Worm (Caenorhabditis elegans) whole organism, L4 larva: Measurements from ENCODE around the gene smoc-1.

ENCODE experiments used
- D1046.2 ChIP-seq: fragments of 200-800 bp; sonication (Bioruptor generic); IDR thresholded peaks from 2 replicates; pipeline ENCODE4 v1.3.6; 2022; ENCODE audit warnings: missing genetic modification characterization, missing compliant biosample characterization
- F10B5.3 ChIP-seq: sonication (generic microtip); optimal IDR thresholded peaks from 2 replicates; lab custom pipeline; 2016; ENCODE audit warnings: mild to moderate bottlenecking, missing genetic modification characterization, missing compliant biosample characterization
- F37D6.2 ChIP-seq: sonication (generic microtip); optimal IDR thresholded peaks from 2 replicates; lab custom pipeline; 2016; ENCODE audit warnings: mild to moderate bottlenecking, missing genetic modification characterization, missing compliant biosample characterization
- T20F7.1 ChIP-seq: fragments of 200-800 bp; sonication (Bioruptor generic); optimal IDR thresholded peaks from 2 replicates; lab custom pipeline; 2018; ENCODE audit warnings: mild to moderate bottlenecking, missing genetic modification characterization, missing compliant biosample characterization
- T26A8.4 ChIP-seq: fragments of 200-800 bp; sonication (Bioruptor generic); IDR thresholded peaks from 2 replicates; pipeline ENCODE4 v1.3.6; 2022; ENCODE audit warnings: missing genetic modification characterization, missing compliant biosample characterization
- Y5F2A.4 ChIP-seq: fragments of 200-800 bp; sonication (Bioruptor generic); optimal IDR thresholded peaks from 2 replicates; lab custom pipeline; 2018; ENCODE audit warnings: mild to moderate bottlenecking, missing genetic modification characterization, missing compliant biosample characterization
- aha-1 ChIP-seq: fragments of 150-350 bp; peaks from one replicate; lab custom pipeline; 2014; ENCODE audit warnings: missing biosample characterization, missing genetic modification characterization
- attf-4 ChIP-seq: sonication (generic microtip); optimal IDR thresholded peaks from 3 replicates; lab custom pipeline; 2017; ENCODE audit warnings: missing biosample characterization, missing genetic modification characterization
- ceh-44 ChIP-seq: fragments of 200-800 bp; sonication (Bioruptor generic); IDR thresholded peaks from 2 replicates; pipeline ENCODE4 v1.3.6; 2022; ENCODE audit warnings: missing genetic modification reagents, missing genetic modification characterization, missing compliant biosample characterization
- ceh-62 ChIP-seq: sonication (generic microtip); optimal IDR thresholded peaks from 2 replicates; lab custom pipeline; 2017; ENCODE audit warnings: missing biosample characterization, missing genetic modification characterization
- ces-1 ChIP-seq: fragments of 150-350 bp; sonication (generic microtip); optimal IDR thresholded peaks from 4 replicates; lab custom pipeline; 2014; ENCODE audit warnings: missing biosample characterization, missing genetic modification reagents, missing genetic modification characterization
- daf-19 ChIP-seq: fragments of 200-800 bp; sonication (Bioruptor generic); conservative IDR thresholded peaks from 2 replicates; pipeline ENCODE4 v1.3.6; 2022; ENCODE audit warnings: missing genetic modification characterization, missing compliant biosample characterization
- daf-8 ChIP-seq: fragments of 200-800 bp; sonication (Bioruptor generic); IDR thresholded peaks from 2 replicates; pipeline ENCODE4 v1.3.6; 2022; ENCODE audit warnings: missing genetic modification characterization, missing compliant biosample characterization
- dmd-6 ChIP-seq: fragments of 200-800 bp; sonication (Bioruptor generic); IDR thresholded peaks from 2 replicates; pipeline ENCODE4 v1.3.6; 2022; ENCODE audit warnings: missing genetic modification reagents, missing genetic modification characterization, missing compliant biosample characterization
- dpl-1 ChIP-seq: fragments of 150-350 bp; optimal IDR thresholded peaks from 2 replicates; lab custom pipeline; 2014; ENCODE audit warnings: missing biosample characterization, missing genetic modification reagents, missing genetic modification characterization
- dve-1 ChIP-seq: sonication (generic microtip); optimal IDR thresholded peaks from 2 replicates; lab custom pipeline; 2017; ENCODE audit warnings: antibody characterized with exemption, mild to moderate bottlenecking, missing genetic modification characterization, missing compliant biosample characterization; ENCODE audit not compliant: insufficient read depth
- egl-43 ChIP-seq: fragments of 200-800 bp; sonication (Bioruptor generic); IDR thresholded peaks from 2 replicates; pipeline ENCODE4 v1.3.6; 2022; ENCODE audit warnings: missing genetic modification reagents, missing genetic modification characterization, missing compliant biosample characterization
- hlh-11 ChIP-seq: fragments of 200-800 bp; sonication (Bioruptor generic); optimal IDR thresholded peaks from 2 replicates; lab custom pipeline; 2018; ENCODE audit warnings: mild to moderate bottlenecking, missing genetic modification characterization, missing compliant biosample characterization
- hmg-1.1 ChIP-seq: fragments of 200-800 bp; sonication (Bioruptor generic); IDR thresholded peaks from 2 replicates; pipeline ENCODE4 v1.3.6; 2022; ENCODE audit warnings: missing genetic modification reagents, missing genetic modification characterization, missing compliant biosample characterization
- lim-7 ChIP-seq: fragments of 200-800 bp; sonication (Bioruptor generic); IDR thresholded peaks from 2 replicates; pipeline ENCODE4 v1.3.6; 2022; ENCODE audit warnings: missing genetic modification characterization, missing compliant biosample characterization
- lin-38 ChIP-seq: fragments of 200-800 bp; sonication (Bioruptor generic); IDR thresholded peaks from 2 replicates; pipeline ENCODE4 v1.3.6; 2022; ENCODE audit warnings: missing genetic modification reagents, missing genetic modification characterization, missing compliant biosample characterization
- lsy-2 ChIP-seq, 2 experiments: fragments of 150-350 bp in 1 of 2; sonication (generic microtip) in 1 of 2; optimal IDR thresholded peaks; 2 replicates each; lab custom pipeline; 2014 to 2017; ENCODE audit warnings: missing biosample characterization in 2 of 2, missing genetic modification characterization in 2 of 2
- mep-1 ChIP-seq: fragments of 150-350 bp; sonication (generic microtip); optimal IDR thresholded peaks from 3 replicates; lab custom pipeline; 2014; ENCODE audit warnings: missing biosample characterization, missing genetic modification characterization
- nhr-111 ChIP-seq: fragments of 200-800 bp; sonication (Bioruptor generic); optimal IDR thresholded peaks from 2 replicates; lab custom pipeline; 2018; ENCODE audit warnings: mild to moderate bottlenecking, missing genetic modification characterization, missing compliant biosample characterization
- nhr-237 ChIP-seq: sonication (generic microtip); optimal IDR thresholded peaks from 2 replicates; lab custom pipeline; 2017; ENCODE audit warnings: missing biosample characterization, missing genetic modification characterization
- nhr-28 ChIP-seq: fragments of 150-350 bp; optimal IDR thresholded peaks from 2 replicates; lab custom pipeline; 2014; ENCODE audit warnings: missing biosample characterization, missing genetic modification characterization
- nhr-6 ChIP-seq: fragments of 150-350 bp; optimal IDR thresholded peaks from 2 replicates; lab custom pipeline; 2014; ENCODE audit warnings: missing biosample characterization, missing genetic modification characterization
- pha-4 ChIP-seq, 2 experiments: fragments of 150-350 bp in 1 of 2; fragments of 200-800 bp in 1 of 2; sonication (Bioruptor generic) in 1 of 2; IDR thresholded peaks in 1 of 2; optimal IDR thresholded peaks in 1 of 2; 2 replicates each; pipeline versions ENCODE4 v1.3.6 to Lab custom; 2014 to 2022; ENCODE audit warnings: missing genetic modification characterization in 2 of 2, missing genetic modification reagents in 2 of 2, missing biosample characterization in 1 of 2, missing compliant biosample characterization in 1 of 2
- rbr-2 ChIP-seq: sonication (generic microtip); optimal IDR thresholded peaks from 2 replicates; lab custom pipeline; 2016; ENCODE audit warnings: missing genotype, missing genetic modification characterization, missing compliant biosample characterization
- skn-1 ChIP-seq: fragments of 150-350 bp; optimal IDR thresholded peaks from 2 replicates; lab custom pipeline; 2014; ENCODE audit warnings: missing biosample characterization, missing genetic modification characterization
- tra-1 ChIP-seq: fragments of 200-800 bp; sonication (Bioruptor generic); IDR thresholded peaks from 2 replicates; pipeline ENCODE4 v1.3.6; 2022; ENCODE audit warnings: missing genetic modification reagents, missing genetic modification characterization, missing compliant biosample characterization
- unc-39 ChIP-seq: sonication (generic microtip); optimal IDR thresholded peaks from 2 replicates; lab custom pipeline; 2017; ENCODE audit warnings: missing biosample characterization, missing genetic modification characterization
- unc-62 ChIP-seq, 3 experiments: fragments of 150-350 bp in 1 of 3; sonication (generic microtip); optimal IDR thresholded peaks in 2 of 3; peaks in 1 of 3; 1 replicate in 1 of 3; 2 replicates in 2 of 3; lab custom pipeline; 2014 to 2017; ENCODE audit warnings: missing biosample characterization in 3 of 3, missing genetic modification characterization in 3 of 3, missing genetic modification reagents in 3 of 3, missing genotype in 1 of 3
- zag-1 ChIP-seq: fragments of 150-350 bp; optimal IDR thresholded peaks from 2 replicates; lab custom pipeline; 2014; ENCODE audit warnings: missing biosample characterization, missing genetic modification characterization
- zfp-2 ChIP-seq: sonication (generic microtip); optimal IDR thresholded peaks from 2 replicates; lab custom pipeline; 2016; ENCODE audit warnings: mild to moderate bottlenecking, missing genetic modification characterization, missing compliant biosample characterization
- ztf-7 ChIP-seq: fragments of 150-350 bp; optimal IDR thresholded peaks from 2 replicates; lab custom pipeline; 2014; ENCODE audit warnings: missing biosample characterization, missing genetic modification characterization

The smoc-1 gene

DNA sequence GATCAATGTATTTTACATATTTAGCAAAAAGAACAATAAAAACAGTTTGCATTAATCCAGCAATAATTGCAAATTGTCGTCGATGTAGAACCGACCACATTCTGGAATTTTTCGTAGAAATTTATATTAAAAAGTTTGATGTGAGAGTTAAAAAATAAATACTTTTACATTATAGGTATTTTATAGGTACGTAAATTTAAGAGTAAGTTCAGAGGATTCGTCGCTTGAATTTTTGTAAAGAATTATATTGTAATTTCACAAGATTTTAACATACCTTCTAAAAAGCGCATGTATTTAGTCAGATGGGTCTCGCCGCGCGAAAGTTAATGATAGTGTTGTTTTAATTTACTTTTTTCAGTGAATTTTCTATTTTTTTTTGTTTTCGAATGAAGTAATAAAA is 27.4 kb upstream of the smoc-1 start, which contains the start of gene rhr-2:
Gene rhr-2 (minus strand): TSS at position 101 of the 400 bp plus-strand sequence.
- no peak for TF ChIP-seq dpl-1 (GFP tag; lab: Kevin White, UChicago)
- no peak for TF ChIP-seq nhr-111 (GFP tag; lab: Kevin White, UChicago)
- TF ChIP-seq daf-8 (GFP tag; lab: Robert Waterston, UW): no peak

DNA sequence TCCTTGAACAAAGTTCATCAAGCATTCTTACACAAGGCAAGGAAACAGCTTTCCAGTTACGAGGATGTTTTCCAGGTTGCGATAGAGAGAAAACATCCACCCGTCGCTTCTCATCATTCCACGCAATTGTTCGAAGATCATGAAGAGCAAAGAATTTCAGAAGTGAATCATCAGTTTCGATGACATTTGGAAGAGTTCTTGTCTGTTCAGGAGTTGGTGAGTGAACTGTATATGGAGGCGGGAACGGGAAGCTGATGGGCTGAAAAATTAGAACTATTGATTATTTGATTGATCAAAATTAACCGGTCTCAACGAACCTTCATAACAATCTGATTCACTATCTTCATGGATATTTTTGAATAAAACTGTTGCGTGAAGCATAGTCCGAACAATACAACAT is 25.4 kb upstream of the smoc-1 start:
- TF ChIP-seq aha-1 (tag; lab: Kevin White, UChicago) (peak; percentile 91), skn-1 (tag; lab: Kevin White, UChicago) (no peak), unc-62 (GFP tag; optimal IDR thresholded peaks at IDR 0.05 in 1 of 2; lab: Kevin White, UChicago) (peak in 1 of 2 experiments; percentile 32), unc-62 (tag; optimal IDR thresholded peaks at IDR 0.05; lab: Kevin White, UChicago) (no peak)

DNA sequence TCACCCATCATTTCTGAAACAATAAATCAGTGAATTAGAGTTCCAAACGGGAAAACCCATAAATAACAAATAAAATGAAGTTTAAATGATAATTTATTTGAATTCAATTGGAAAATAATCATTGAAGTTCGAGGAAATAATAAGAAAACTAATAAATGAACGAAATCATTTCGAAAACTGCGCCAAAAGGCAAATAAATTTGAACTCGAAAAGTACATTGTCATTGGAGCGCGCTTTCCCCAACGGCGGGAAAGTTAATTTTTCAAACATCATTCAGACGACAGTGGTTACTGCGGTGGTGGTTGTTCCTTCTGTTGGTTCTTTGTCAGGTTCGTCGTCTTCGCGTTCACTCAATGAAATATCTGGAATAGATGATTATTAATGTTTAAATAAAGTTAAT is 24.0 kb upstream of the smoc-1 start, which contains the start of gene npp-22:
Gene npp-22 (minus strand): TSS at position 13 of the 400 bp plus-strand sequence.
- TF ChIP-seq lin-38 (GFP tag; lab: Robert Waterston, UW): peak; percentile 91
- TF ChIP-seq dpl-1 (GFP tag; lab: Kevin White, UChicago): peak; percentile 94
- TF ChIP-seq T20F7.1 (GFP tag; lab: Kevin White, UChicago): peak; percentile 41
- no peak for TF ChIP-seq zag-1 (tag; lab: Kevin White, UChicago)
- no peak for TF ChIP-seq unc-39
- no peak for TF ChIP-seq D1046.2 (GFP tag; lab: Robert Waterston, UW)
- TF ChIP-seq pha-4 (GFP tag; IDR thresholded peaks at IDR 0.05; lab: Robert Waterston, UW): no peak
- TF ChIP-seq pha-4 (tag; optimal IDR thresholded peaks at IDR 0.05; lab: Kevin White, UChicago): peak; percentile 67
- peak; percentile 36 for TF ChIP-seq rbr-2 (tag; lab: Kevin White, UChicago)
- TF ChIP-seq dve-1 (tag; lab: Kevin White, UChicago): no peak
- TF ChIP-seq nhr-28 (tag; lab: Kevin White, UChicago): peak; percentile 19
- no peak for TF ChIP-seq skn-1 (tag; lab: Kevin White, UChicago)
- peak; percentile 34 for TF ChIP-seq nhr-6

DNA sequence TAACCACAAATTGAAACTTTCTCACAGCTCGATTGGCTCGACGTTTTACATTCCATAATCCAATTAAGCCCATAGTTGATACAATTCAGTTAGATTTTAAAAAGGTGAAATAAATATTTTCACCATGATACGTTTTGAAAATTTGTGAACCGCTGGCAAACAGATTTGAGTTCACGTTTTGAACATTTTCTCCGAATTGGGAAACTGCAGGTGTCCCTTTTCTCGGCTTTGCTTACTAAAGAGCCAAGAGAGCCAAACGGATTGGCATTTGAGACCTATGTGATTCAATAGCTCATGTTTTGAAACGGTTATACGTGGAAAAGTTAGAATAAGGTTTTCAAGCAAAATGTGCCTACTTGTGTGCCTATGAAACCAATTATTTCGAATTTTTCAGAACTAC is 20.6 kb upstream of the smoc-1 start, which contains the start of gene spe-42:
Gene spe-42 (minus strand): TSS at position 101 of the 400 bp plus-strand sequence.
- no peak for TF ChIP-seq dpl-1 (GFP tag; lab: Kevin White, UChicago)
- no peak for TF ChIP-seq dve-1 (tag; lab: Kevin White, UChicago)
- TF ChIP-seq lim-7 (GFP tag; lab: Robert Waterston, UW): no peak
- TF ChIP-seq T26A8.4 (GFP tag; lab: Robert Waterston, UW): no peak
- no peak for TF ChIP-seq ceh-62 (tag; lab: Kevin White, UChicago)
- no peak for TF ChIP-seq zfp-2
- TF ChIP-seq pha-4 (GFP tag; IDR thresholded peaks at IDR 0.05; lab: Robert Waterston, UW): no peak
- no peak for TF ChIP-seq pha-4 (tag; optimal IDR thresholded peaks at IDR 0.05; lab: Kevin White, UChicago)
- no peak for TF ChIP-seq lsy-2 (tag; optimal IDR thresholded peaks at IDR 0.05; lab: Kevin White, UChicago)
- no peak for TF ChIP-seq F37D6.2
- TF ChIP-seq ztf-7 (tag; lab: Kevin White, UChicago): no peak
- TF ChIP-seq ceh-44 (GFP tag; lab: Robert Waterston, UW): no peak
- TF ChIP-seq daf-8 (GFP tag; lab: Robert Waterston, UW): no peak
- TF ChIP-seq tra-1 (GFP tag; lab: Robert Waterston, UW): no peak
- no peak for TF ChIP-seq hmg-1.1
- no peak for TF ChIP-seq aha-1 (tag; lab: Kevin White, UChicago)
- no peak for TF ChIP-seq ces-1
- no peak for TF ChIP-seq egl-43 (GFP tag; lab: Robert Waterston, UW)
- no peak for TF ChIP-seq lin-38 (GFP tag; lab: Robert Waterston, UW)
- TF ChIP-seq F10B5.3 (tag; lab: Kevin White, UChicago): no peak
- TF ChIP-seq Y5F2A.4 (GFP tag; lab: Kevin White, UChicago): no peak

DNA sequence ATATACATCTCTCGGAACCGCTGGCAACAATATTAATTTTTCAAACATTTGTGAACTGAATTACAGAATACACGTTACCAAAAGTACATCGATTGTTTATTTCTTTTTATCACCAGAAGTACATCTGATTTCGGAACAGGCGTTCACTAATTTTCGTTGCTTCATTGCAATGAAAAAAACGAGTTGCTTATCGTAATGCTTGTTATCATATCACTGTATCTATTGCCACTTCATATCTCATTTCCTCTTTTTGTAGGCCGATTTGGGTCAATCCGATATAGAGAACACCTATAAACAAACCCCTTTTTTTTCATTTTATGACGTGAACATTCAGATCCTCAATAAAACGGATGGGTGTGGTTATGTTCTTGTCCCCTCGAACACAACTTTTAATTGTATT is 20.1 kb upstream of the smoc-1 start:
- TF ChIP-seq hlh-11 (tag; lab: Kevin White, UChicago) (no peak), daf-19 (no peak), mep-1 (no peak), T20F7.1 (GFP tag; lab: Kevin White, UChicago) (no peak), ces-1 (no peak), dmd-6 (GFP tag; lab: Robert Waterston, UW) (no peak), tra-1 (GFP tag; lab: Robert Waterston, UW) (no peak), D1046.2 (GFP tag; lab: Robert Waterston, UW) (no peak), nhr-237 (tag; lab: Kevin White, UChicago) (no peak), attf-4 (tag; lab: Kevin White, UChicago) (no peak)
- TF ChIP-seq, all 104 proteins: peak for 0
